Worm (Caenorhabditis elegans) whole organism, midembryonic: ENCODE results near the gene gmeb-2.

ENCODE experiments used
- T22C8.4 ChIP-seq: fragments of 200-800 bp; sonication (Bioruptor generic); IDR thresholded peaks from 2 replicates; pipeline ENCODE4 v1.3.6; 2022; ENCODE audit warnings: missing genetic modification characterization, missing compliant biosample characterization
- ref-1 ChIP-seq: fragments of 200-800 bp; sonication (Bioruptor generic); conservative IDR thresholded peaks from 2 replicates; pipeline ENCODE4 v1.3.6; 2022; ENCODE audit warnings: missing genetic modification reagents, missing genetic modification characterization, missing compliant biosample characterization
- tab-1 ChIP-seq: fragments of 200-800 bp; sonication (Bioruptor generic); IDR thresholded peaks from 2 replicates; pipeline ENCODE4 v1.3.6; 2022; ENCODE audit warnings: missing genetic modification characterization, missing compliant biosample characterization
- ztf-23 ChIP-seq: fragments of 200-800 bp; sonication (Bioruptor generic); IDR thresholded peaks from 2 replicates; pipeline ENCODE4 v1.3.6; 2022; ENCODE audit warnings: missing genetic modification reagents, missing genetic modification characterization, missing compliant biosample characterization

DNA sequence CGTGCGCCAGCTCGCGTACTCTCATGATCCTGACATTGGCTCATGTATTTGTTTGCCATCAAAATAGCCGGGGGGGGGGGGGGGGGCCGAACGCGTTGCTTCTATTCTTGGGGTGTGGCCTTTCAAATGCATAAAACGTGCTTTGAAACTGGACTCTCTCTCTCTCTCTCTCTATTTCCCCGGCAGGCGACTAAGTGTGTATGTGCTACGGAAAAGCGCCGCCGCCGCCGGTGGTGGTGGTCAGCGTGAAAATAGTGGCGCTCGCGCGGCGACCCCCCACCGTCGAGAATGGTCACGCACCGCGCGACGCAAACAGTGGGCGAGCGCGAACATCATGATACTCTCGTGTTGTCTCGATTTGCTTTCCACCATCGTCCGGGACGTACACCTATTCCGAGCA is 2.1 kb downstream of the gmeb-2 start:
- TF ChIP-seq tab-1 (0 out of 2 replicates have a peak, but pooled peaks have one; percentile 10), ztf-23 (GFP tag; lab: Robert Waterston, UW) (no peak), ref-1 (GFP tag; lab: Robert Waterston, UW) (no peak), T22C8.4 (GFP tag; lab: Robert Waterston, UW) (no peak)
